Worm (Caenorhabditis elegans) whole organism, young adult: ENCODE measurements around the gene C04F5.9.

Experiments used
- D2030.7 ChIP-seq: fragments of 200-800 bp; sonication (Bioruptor generic); IDR thresholded peaks from 2 replicates; pipeline ENCODE4 v1.3.6; 2022; ENCODE audit warnings: missing genetic modification reagents, missing genetic modification characterization, missing compliant biosample characterization
- K11D2.4 ChIP-seq: fragments of 200-800 bp; sonication (Bioruptor generic); IDR thresholded peaks from 2 replicates; pipeline ENCODE4 v1.3.6; 2022; ENCODE audit warnings: missing genetic modification reagents, missing genetic modification characterization, missing compliant biosample characterization
- Y53F4B.3 ChIP-seq: fragments of 200-800 bp; sonication (Bioruptor generic); IDR thresholded peaks from 2 replicates; pipeline ENCODE4 v1.3.6; 2022; ENCODE audit warnings: missing genetic modification reagents, missing genetic modification characterization, missing compliant biosample characterization
- Y56A3A.18 ChIP-seq: fragments of 200-800 bp; sonication (Bioruptor generic); IDR thresholded peaks from 2 replicates; pipeline ENCODE4 v1.3.6; 2022; ENCODE audit warnings: missing genetic modification reagents, missing genetic modification characterization, missing compliant biosample characterization
- attf-5 ChIP-seq: fragments of 200-800 bp; sonication (Bioruptor generic); optimal IDR thresholded peaks from 2 replicates; lab custom pipeline; 2018; ENCODE audit warnings: mild to moderate bottlenecking, missing genetic modification characterization, missing compliant biosample characterization
- bed-2 ChIP-seq: fragments of 200-800 bp; sonication (Bioruptor generic); IDR thresholded peaks from 2 replicates; pipeline ENCODE4 v1.3.6; 2022; ENCODE audit warnings: missing genetic modification reagents, missing genetic modification characterization, missing compliant biosample characterization
- cebp-2 ChIP-seq: fragments of 200-800 bp; sonication (Bioruptor generic); IDR thresholded peaks from 2 replicates; pipeline ENCODE4 v1.3.6; 2022; ENCODE audit warnings: missing genetic modification characterization, missing compliant biosample characterization
- ceh-27 ChIP-seq: fragments of 200-800 bp; sonication (Bioruptor generic); optimal IDR thresholded peaks from 2 replicates; lab custom pipeline; 2018; ENCODE audit warnings: mild to moderate bottlenecking, missing genetic modification characterization, moderate library complexity, missing compliant biosample characterization
- chd-7 ChIP-seq: sonication (generic microtip); optimal IDR thresholded peaks from 2 replicates; lab custom pipeline; 2016; ENCODE audit warnings: mild to moderate bottlenecking, missing genetic modification characterization, moderate library complexity, missing compliant biosample characterization
- him-1 ChIP-seq: sonication (generic microtip); optimal IDR thresholded peaks from 2 replicates; lab custom pipeline; 2016; ENCODE audit warnings: missing genotype, missing genetic modification reagents, missing genetic modification characterization, missing compliant biosample characterization
- let-607 ChIP-seq, 2 experiments: fragments of 200-800 bp in 1 of 2; sonication (Bioruptor generic) in 1 of 2; sonication (generic microtip) in 1 of 2; optimal IDR thresholded peaks; 2 replicates each; lab custom pipeline; 2016 to 2018; ENCODE audit warnings: mild to moderate bottlenecking in 2 of 2, missing compliant biosample characterization in 2 of 2, missing genetic modification characterization in 2 of 2, moderate library complexity in 2 of 2, missing genotype in 1 of 2
- lin-40 ChIP-seq: sonication (generic microtip); optimal IDR thresholded peaks from 2 replicates; lab custom pipeline; 2016; ENCODE audit warnings: missing genetic modification characterization, mild to moderate bottlenecking, missing compliant biosample characterization, missing genotype, missing genetic modification reagents
- lsl-1 ChIP-seq: fragments of 200-800 bp; sonication (Bioruptor generic); optimal IDR thresholded peaks from 2 replicates; lab custom pipeline; 2018; ENCODE audit warnings: mild to moderate bottlenecking, missing genetic modification characterization, moderate library complexity, missing compliant biosample characterization
- mcd-1 ChIP-seq: fragments of 200-800 bp; sonication (Bioruptor generic); IDR thresholded peaks from 2 replicates; pipeline ENCODE4 v1.3.6; 2022; ENCODE audit warnings: missing genetic modification reagents, missing genetic modification characterization, missing compliant biosample characterization
- nhr-80 ChIP-seq: sonication (generic microtip); optimal IDR thresholded peaks from 2 replicates; lab custom pipeline; 2016; ENCODE audit warnings: missing genetic modification characterization, missing compliant biosample characterization
- pbrm-1 ChIP-seq: fragments of 200-800 bp; sonication (Bioruptor generic); IDR thresholded peaks from 2 replicates; pipeline ENCODE4 v1.3.6; 2022; ENCODE audit warnings: missing genetic modification reagents, missing genetic modification characterization, missing compliant biosample characterization
- rpc-1 ChIP-seq, 2 experiments: fragments of 150-350 bp in 1 of 2; sonication (generic microtip) in 1 of 2; optimal IDR thresholded peaks; 2 replicates each; lab custom pipeline; 2014 to 2018; ENCODE audit warnings: missing biosample characterization in 1 of 2, missing genetic modification characterization in 1 of 2, missing genetic modification reagents in 1 of 2, missing genotype in 1 of 2
- snpc-3.4 ChIP-seq: sonication (generic microtip); optimal IDR thresholded peaks from 2 replicates; lab custom pipeline; 2017; ENCODE audit warnings: missing genetic modification characterization, mild to moderate bottlenecking, missing compliant biosample characterization, antibody characterized with exemption, moderate library complexity, missing genotype, missing genetic modification reagents
- snpc-4 ChIP-seq, 5 experiments: fragments of 150-350 bp in 1 of 5; sonication (generic microtip) in 4 of 5; optimal IDR thresholded peaks; 2 replicates each; lab custom pipeline; 2014 to 2018; ENCODE audit warnings: missing genetic modification characterization in 5 of 5, missing biosample characterization in 3 of 5, antibody characterized with exemption in 2 of 5, mild to moderate bottlenecking in 2 of 5, missing compliant biosample characterization in 2 of 5, missing genotype in 2 of 5, moderate library complexity in 2 of 5, missing genetic modification reagents in 1 of 5
- unc-130 ChIP-seq: sonication (generic microtip); optimal IDR thresholded peaks from 2 replicates; lab custom pipeline; 2016; ENCODE audit warnings: missing genetic modification reagents, missing genetic modification characterization, missing compliant biosample characterization
- zim-3 ChIP-seq: sonication (generic microtip); optimal IDR thresholded peaks from 2 replicates; lab custom pipeline; 2017; ENCODE audit warnings: mild to moderate bottlenecking, missing genetic modification characterization, moderate library complexity, missing compliant biosample characterization
- ztf-26 ChIP-seq: sonication (generic microtip); optimal IDR thresholded peaks from 2 replicates; lab custom pipeline; 2017; ENCODE audit warnings: missing genetic modification characterization, missing compliant biosample characterization

Gene C04F5.9

DNA sequence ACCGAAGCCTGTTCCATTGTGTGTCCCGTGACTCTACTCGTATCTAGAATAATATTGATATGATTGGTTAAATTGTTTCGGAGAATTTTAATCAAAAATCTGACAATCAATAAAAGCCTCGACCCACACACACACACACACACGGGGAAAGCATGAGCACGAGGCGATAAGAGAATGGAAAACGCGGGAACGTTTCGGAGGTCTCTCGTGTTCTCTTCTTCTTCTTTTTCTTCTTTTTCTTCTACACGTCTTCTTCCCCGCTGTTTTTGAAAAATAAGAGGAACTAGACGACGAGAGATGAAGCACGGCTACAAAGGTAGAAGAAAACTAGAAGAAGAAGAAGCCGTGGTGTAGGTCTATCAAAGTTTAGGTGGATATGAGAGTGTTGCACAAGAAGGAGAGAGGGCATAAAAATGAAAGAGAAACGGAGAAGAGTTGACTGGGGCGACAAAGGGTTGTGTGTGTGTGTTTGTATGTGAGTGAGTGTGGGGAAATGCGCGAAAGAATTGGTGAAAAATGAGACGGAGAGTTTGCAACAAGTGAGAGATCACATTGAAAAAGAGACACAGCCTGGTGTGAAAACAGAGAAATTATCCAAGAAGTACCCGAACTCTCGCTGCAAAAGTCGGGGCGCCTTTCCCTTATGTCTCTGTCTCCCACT is 54.1 kb downstream of the C04F5.9 start, which contains the start of gene mlk-1 (continued):
- TF ChIP-seq pbrm-1 (GFP tag; lab: Robert Waterston, UW) (no peak), zim-3 (tag; lab: Kevin White, UChicago) (no peak), let-607 (tag; optimal IDR thresholded peaks at IDR 0.05; lab: Kevin White, UChicago) (no peak), rpc-1 (optimal IDR thresholded peaks at IDR 0.05; lab: Kevin White, UChicago) (no peak), rpc-1 (tag; optimal IDR thresholded peaks at IDR 0.05; lab: Kevin White, UChicago) (no peak), Y53F4B.3 (GFP tag; lab: Robert Waterston, UW) (no peak), ztf-26 (tag; lab: Kevin White, UChicago) (peak; percentile 33), chd-7 (tag; lab: Kevin White, UChicago) (no peak), cebp-2 (no peak), D2030.7 (GFP tag; lab: Robert Waterston, UW) (no peak), unc-130 (GFP tag; lab: Kevin White, UChicago) (no peak), ceh-27 (peak; percentile 47), snpc-3.4 (tag; lab: Kevin White, UChicago) (no peak), bed-2 (GFP tag; lab: Robert Waterston, UW) (no peak), attf-5 (GFP tag; lab: Kevin White, UChicago) (peak; percentile 49), nhr-80 (peak; percentile 43), Y56A3A.18 (no peak), mcd-1 (GFP tag; lab: Robert Waterston, UW) (0 out of 2 replicates have a peak, but pooled peaks have one; percentile 29), snpc-4 (GFP tag; optimal IDR thresholded peaks at IDR 0.05; lab: Kevin White, UChicago) (no peak), snpc-4 (tag; optimal IDR thresholded peaks at IDR 0.05; lab: Kevin White, UChicago) (peak in 3 of 4 experiments; percentile 7 to 35 (median 9)), lsl-1 (no peak), K11D2.4 (GFP tag; lab: Robert Waterston, UW) (no peak), lin-40 (tag; lab: Kevin White, UChicago) (peak; percentile 71), him-1 (tag; lab: Kevin White, UChicago) (no peak)
